Worm (Caenorhabditis elegans) whole organism, L4 larva: ENCODE measurements around the gene rpl-36.A.
A peak's percentile ranks its signal among the peaks of the same experiment; 100 is the strongest.
"Not testable (repeated sequence)": the region's sequence is repeated elsewhere in the genome, so short reads cannot be mapped to it uniquely, and the experiment has no call there.

ENCODE experiments used
- F37D6.2 ChIP-seq: sonication (generic microtip); optimal IDR thresholded peaks from 2 replicates; lab custom pipeline; 2016; ENCODE audit warnings: mild to moderate bottlenecking, missing genetic modification characterization, missing compliant biosample characterization
- F49E8.2 ChIP-seq: sonication (generic microtip); optimal IDR thresholded peaks from 2 replicates; lab custom pipeline; 2016; ENCODE audit warnings: missing compliant biosample characterization, mild to moderate bottlenecking, missing genetic modification characterization, borderline replicate concordance
- Y48G9A.11 ChIP-seq: fragments of 200-800 bp; sonication (Bioruptor generic); IDR thresholded peaks from 2 replicates; pipeline ENCODE4 v1.3.6; 2022; ENCODE audit warnings: missing genetic modification reagents, missing genetic modification characterization, missing compliant biosample characterization
- aha-1 ChIP-seq: fragments of 150-350 bp; peaks from one replicate; lab custom pipeline; 2014; ENCODE audit warnings: missing biosample characterization, missing genetic modification characterization
- aly-2 ChIP-seq: sonication (generic microtip); optimal IDR thresholded peaks from 2 replicates; lab custom pipeline; 2018; ENCODE audit warnings: missing biosample characterization, missing genetic modification characterization
- arid-1 ChIP-seq: fragments of 200-800 bp; sonication (Bioruptor generic); conservative IDR thresholded peaks from 2 replicates; pipeline ENCODE4 v1.3.6; 2022; ENCODE audit warnings: missing genetic modification reagents, missing genetic modification characterization, missing compliant biosample characterization
- ceh-28 ChIP-seq: fragments of 150-350 bp; optimal IDR thresholded peaks from 2 replicates; lab custom pipeline; 2014; ENCODE audit warnings: missing biosample characterization, missing genetic modification reagents, missing genetic modification characterization
- ceh-44 ChIP-seq: fragments of 200-800 bp; sonication (Bioruptor generic); IDR thresholded peaks from 2 replicates; pipeline ENCODE4 v1.3.6; 2022; ENCODE audit warnings: missing genetic modification reagents, missing genetic modification characterization, missing compliant biosample characterization
- daf-16 ChIP-seq, 3 experiments: sonication (generic microtip); optimal IDR thresholded peaks; 2 replicates each; lab custom pipeline; 2016 to 2017; ENCODE audit warnings: missing genetic modification characterization in 3 of 3, missing genetic modification reagents in 3 of 3, mild to moderate bottlenecking in 2 of 3, missing compliant biosample characterization in 2 of 3, missing biosample characterization in 1 of 3, moderate library complexity in 1 of 3
- duxl-1 ChIP-seq: sonication (generic microtip); optimal IDR thresholded peaks from 2 replicates; lab custom pipeline; 2016; ENCODE audit warnings: mild to moderate bottlenecking, missing genetic modification characterization, moderate library complexity, missing compliant biosample characterization; ENCODE audit not compliant: poor library complexity
- egl-27 ChIP-seq: sonication (generic microtip); optimal IDR thresholded peaks from 3 replicates; lab custom pipeline; 2017; ENCODE audit warnings: missing biosample characterization, missing genetic modification reagents, missing genetic modification characterization
- gei-8 ChIP-seq: fragments of 200-800 bp; sonication (Bioruptor generic); optimal IDR thresholded peaks from 2 replicates; lab custom pipeline; 2018; ENCODE audit warnings: mild to moderate bottlenecking, missing genetic modification characterization, missing compliant biosample characterization
- hlh-30 ChIP-seq: sonication (generic microtip); optimal IDR thresholded peaks from 2 replicates; lab custom pipeline; 2017; ENCODE audit warnings: antibody characterized with exemption, mild to moderate bottlenecking, missing genetic modification characterization, missing compliant biosample characterization; ENCODE audit not compliant: insufficient read depth
- lim-7 ChIP-seq: fragments of 200-800 bp; sonication (Bioruptor generic); IDR thresholded peaks from 2 replicates; pipeline ENCODE4 v1.3.6; 2022; ENCODE audit warnings: missing genetic modification characterization, missing compliant biosample characterization
- lin-1 ChIP-seq: fragments of 200-800 bp; sonication (Bioruptor generic); IDR thresholded peaks from 2 replicates; pipeline ENCODE4 v1.3.6; 2022; ENCODE audit warnings: missing genetic modification reagents, missing genetic modification characterization, missing compliant biosample characterization
- lin-15B ChIP-seq: fragments of 150-350 bp; sonication (generic microtip); optimal IDR thresholded peaks from 3 replicates; lab custom pipeline; 2014; ENCODE audit warnings: missing biosample characterization, missing genetic modification characterization
- lin-38 ChIP-seq: fragments of 200-800 bp; sonication (Bioruptor generic); IDR thresholded peaks from 2 replicates; pipeline ENCODE4 v1.3.6; 2022; ENCODE audit warnings: missing genetic modification reagents, missing genetic modification characterization, missing compliant biosample characterization
- lin-39 ChIP-seq: fragments of 150-350 bp; optimal IDR thresholded peaks from 2 replicates; lab custom pipeline; 2014; ENCODE audit warnings: missing biosample characterization, missing genetic modification reagents, missing genetic modification characterization
- madf-9 ChIP-seq: fragments of 200-800 bp; sonication (Bioruptor generic); conservative IDR thresholded peaks from 2 replicates; pipeline ENCODE4 v1.3.6; 2022; ENCODE audit warnings: missing genetic modification reagents, missing genetic modification characterization, missing compliant biosample characterization
- mdt-29 ChIP-seq: fragments of 200-800 bp; sonication (Bioruptor generic); IDR thresholded peaks from 2 replicates; pipeline ENCODE4 v1.3.6; 2022; ENCODE audit warnings: missing genetic modification reagents, missing genetic modification characterization, missing compliant biosample characterization
- nhr-102 ChIP-seq: sonication (generic microtip); optimal IDR thresholded peaks from 2 replicates; lab custom pipeline; 2016; ENCODE audit warnings: mild to moderate bottlenecking, missing genetic modification characterization, moderate library complexity, missing compliant biosample characterization
- nhr-11 ChIP-seq: fragments of 150-350 bp; optimal IDR thresholded peaks from 2 replicates; lab custom pipeline; 2014; ENCODE audit warnings: missing biosample characterization, missing genetic modification characterization
- nhr-25 ChIP-seq: sonication (generic microtip); optimal IDR thresholded peaks from 2 replicates; lab custom pipeline; 2017; ENCODE audit warnings: missing genetic modification characterization, mild to moderate bottlenecking, missing compliant biosample characterization, antibody characterized with exemption, moderate library complexity, borderline replicate concordance; ENCODE audit not compliant: insufficient read depth
- nhr-28 ChIP-seq: fragments of 150-350 bp; optimal IDR thresholded peaks from 2 replicates; lab custom pipeline; 2014; ENCODE audit warnings: missing biosample characterization, missing genetic modification characterization
- nhr-48 ChIP-seq: sonication (generic microtip); optimal IDR thresholded peaks from 2 replicates; lab custom pipeline; 2016; ENCODE audit warnings: mild to moderate bottlenecking, missing genetic modification characterization, missing compliant biosample characterization
- nhr-76 ChIP-seq: fragments of 150-350 bp; optimal IDR thresholded peaks from 2 replicates; lab custom pipeline; 2014; ENCODE audit warnings: missing biosample characterization, missing genetic modification characterization
- pha-4 ChIP-seq, 2 experiments: fragments of 150-350 bp in 1 of 2; fragments of 200-800 bp in 1 of 2; sonication (Bioruptor generic) in 1 of 2; IDR thresholded peaks in 1 of 2; optimal IDR thresholded peaks in 1 of 2; 2 replicates each; pipeline versions ENCODE4 v1.3.6 to Lab custom; 2014 to 2022; ENCODE audit warnings: missing genetic modification characterization in 2 of 2, missing genetic modification reagents in 2 of 2, missing biosample characterization in 1 of 2, missing compliant biosample characterization in 1 of 2
- rbr-2 ChIP-seq: sonication (generic microtip); optimal IDR thresholded peaks from 2 replicates; lab custom pipeline; 2016; ENCODE audit warnings: missing genotype, missing genetic modification characterization, missing compliant biosample characterization
- snpc-1.2 ChIP-seq: fragments of 200-800 bp; sonication (Bioruptor generic); IDR thresholded peaks from 2 replicates; pipeline ENCODE4 v1.3.6; 2022; ENCODE audit warnings: missing genetic modification reagents, missing genetic modification characterization, missing compliant biosample characterization
- snpc-4 ChIP-seq: fragments of 150-350 bp; optimal IDR thresholded peaks from 2 replicates; lab custom pipeline; 2014; ENCODE audit warnings: missing biosample characterization, missing genetic modification characterization
- tra-1 ChIP-seq: fragments of 200-800 bp; sonication (Bioruptor generic); IDR thresholded peaks from 2 replicates; pipeline ENCODE4 v1.3.6; 2022; ENCODE audit warnings: missing genetic modification reagents, missing genetic modification characterization, missing compliant biosample characterization
- unc-62 ChIP-seq, 3 experiments: fragments of 150-350 bp in 1 of 3; sonication (generic microtip); optimal IDR thresholded peaks in 2 of 3; peaks in 1 of 3; 1 replicate in 1 of 3; 2 replicates in 2 of 3; lab custom pipeline; 2014 to 2017; ENCODE audit warnings: missing biosample characterization in 3 of 3, missing genetic modification characterization in 3 of 3, missing genetic modification reagents in 3 of 3, missing genotype in 1 of 3
- vab-7 ChIP-seq: fragments of 200-800 bp; sonication (Bioruptor generic); IDR thresholded peaks from 2 replicates; pipeline ENCODE4 v1.3.6; 2022; ENCODE audit warnings: missing genetic modification reagents, missing genetic modification characterization, missing compliant biosample characterization
- zfp-2 ChIP-seq: sonication (generic microtip); optimal IDR thresholded peaks from 2 replicates; lab custom pipeline; 2016; ENCODE audit warnings: mild to moderate bottlenecking, missing genetic modification characterization, missing compliant biosample characterization

The rpl-36.A gene

ce11 chrII:11126312-11127000 lies 29.5 kb upstream of the rpl-36.A start, which contains the start of the genes rps-9 and lsm-1 (continued):
- TF ChIP-seq hlh-30 (peak; percentile 58), nhr-28 (tag; lab: Kevin White, UChicago) (peak; percentile 5), nhr-48 (tag; lab: Kevin White, UChicago) (no peak), nhr-11 (tag; lab: Kevin White, UChicago) (peak; percentile 45)

ce11 chrII:11125059-11125594 lies 28.1 kb upstream of the rpl-36.A start:
- TF ChIP-seq duxl-1 (tag; lab: Kevin White, UChicago) (no peak), madf-9 (GFP tag; lab: Robert Waterston, UW) (no peak), F49E8.2 (peak; percentile 62), nhr-102 (tag; lab: Kevin White, UChicago) (no peak), snpc-4 (tag; lab: Kevin White, UChicago) (no peak), nhr-76 (tag; lab: Kevin White, UChicago) (no peak), arid-1 (peak; percentile 17; the same call in 1 of the 2 replicates), vab-7 (GFP tag; lab: Robert Waterston, UW) (0 out of 2 replicates have a peak, but pooled peaks have one; percentile 30), nhr-25 (tag; lab: Kevin White, UChicago) (no peak), snpc-1.2 (GFP tag; lab: Robert Waterston, UW) (peak; percentile 39; the same call in 1 of the 2 replicates), nhr-11 (tag; lab: Kevin White, UChicago) (no peak), lin-15B (tag; lab: Kevin White, UChicago) (no peak), aha-1 (tag; lab: Kevin White, UChicago) (peak; percentile 13), pha-4 (GFP tag; IDR thresholded peaks at IDR 0.05; lab: Robert Waterston, UW) (0 out of 2 replicates have a peak, but pooled peaks have one; percentile 20), pha-4 (tag; optimal IDR thresholded peaks at IDR 0.05; lab: Kevin White, UChicago) (no peak), mdt-29 (GFP tag; lab: Robert Waterston, UW) (no peak), Y48G9A.11 (GFP tag; lab: Robert Waterston, UW) (0 out of 2 replicates have a peak, but pooled peaks have one; percentile 34), unc-62 (GFP tag; optimal IDR thresholded peaks at IDR 0.05 in 1 of 2; lab: Kevin White, UChicago) (no peak), unc-62 (tag; optimal IDR thresholded peaks at IDR 0.05; lab: Kevin White, UChicago) (no peak), rbr-2 (tag; lab: Kevin White, UChicago) (no peak), lin-1 (peak; percentile 9; the same call in 1 of the 2 replicates), tra-1 (GFP tag; lab: Robert Waterston, UW) (no peak), lin-38 (peak; percentile 59; the same call in 1 of the 2 replicates), lim-7 (GFP tag; lab: Robert Waterston, UW) (0 out of 2 replicates have a peak, but pooled peaks have one; percentile 27), nhr-48 (tag; lab: Kevin White, UChicago) (no peak), ceh-28 (tag; lab: Kevin White, UChicago) (no peak), aly-2 (tag; lab: Kevin White, UChicago) (peak; percentile 45)
- TF ChIP-seq, all 104 proteins: peak for 11

ce11 chrII:11121800-11122199 lies 24.8 kb upstream of the rpl-36.A start, which contains the start of gene W10C6.2:
TSS of gene W10C6.2 (minus strand) at chrII:11121900.
- not testable (repeated sequence) for TF ChIP-seq ceh-44 (GFP tag; lab: Robert Waterston, UW); gei-8 (GFP tag; lab: Kevin White, UChicago); aha-1 (tag; lab: Kevin White, UChicago)

ce11 chrII:11112419-11112818 lies 15.4 kb upstream of the rpl-36.A start, which contains the start of gene mat-2:
TSS of gene mat-2 (plus strand) at chrII:11112719.
- no peak for TF ChIP-seq zfp-2 (tag; lab: Kevin White, UChicago)
- TF ChIP-seq egl-27 (tag; lab: Kevin White, UChicago): no peak
- TF ChIP-seq F37D6.2 (tag; lab: Kevin White, UChicago): no peak
- no peak for TF ChIP-seq lin-39 (tag; lab: Kevin White, UChicago)
- peak; percentile 5 for TF ChIP-seq aha-1 (tag; lab: Kevin White, UChicago)
- no peak for TF ChIP-seq daf-16 (GFP tag; optimal IDR thresholded peaks at IDR 0.05; lab: Kevin White, UChicago)
- no peak for TF ChIP-seq daf-16 (tag; optimal IDR thresholded peaks at IDR 0.05; lab: Kevin White, UChicago)
